Fruit fly (Drosophila melanogaster): Measurements from ENCODE around the gene CG2924.
A peak's percentile ranks its signal among the peaks of the same experiment; 100 is the strongest.

CG2924 gene

DNA sequence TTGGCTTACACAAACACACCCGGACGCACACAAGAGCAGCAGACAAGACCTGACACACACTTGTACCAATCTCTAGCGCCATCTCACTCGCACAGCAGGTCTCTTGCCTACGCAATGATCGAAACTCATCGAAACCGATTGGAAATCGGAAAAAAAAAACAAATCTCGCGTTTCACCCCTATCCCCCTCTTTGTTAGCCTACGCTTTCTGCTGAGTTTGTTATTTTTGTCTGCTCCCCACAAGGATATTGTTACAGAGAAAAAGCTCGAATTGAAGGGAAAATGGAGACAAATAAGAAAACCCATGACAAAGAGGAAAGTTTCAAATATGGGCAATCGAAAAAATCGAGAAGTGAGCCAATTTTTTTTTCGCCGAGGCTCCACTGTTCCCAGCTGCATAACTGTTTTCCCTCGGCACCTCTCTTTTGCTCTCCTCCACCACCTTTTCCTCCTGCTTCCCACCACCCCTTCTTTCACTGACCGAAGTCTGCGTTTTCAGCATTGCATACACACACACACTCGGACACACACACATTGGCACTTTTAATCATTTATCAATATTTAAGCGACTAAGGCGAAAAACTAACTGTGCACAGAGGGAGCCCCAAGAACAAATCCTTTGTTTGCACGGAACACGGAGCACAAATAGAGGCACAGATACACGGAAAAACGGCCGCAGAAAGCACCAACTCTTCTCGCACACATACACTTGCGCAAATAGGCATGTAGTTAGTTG is 572 bp downstream of the CG2924 start:
- no peak for TF ChIP-seq Hey (tag; optimal IDR thresholded peaks at IDR 0.05)
- no peak for TF ChIP-seq Ets65A (GFP tag)
- TF ChIP-seq fu2 (GFP tag; optimal IDR thresholded peaks at IDR 0.05), result no peak
- TF ChIP-seq CG9609 (GFP tag; optimal IDR thresholded peaks at IDR 0.05), result no peak
- TF ChIP-seq crol (GFP tag; IDR thresholded peaks at IDR 0.05), result peak; percentile 73
- no peak for TF ChIP-seq CHES-1-like (GFP tag; optimal IDR thresholded peaks at IDR 0.05)
- no peak for TF ChIP-seq CG4424 (GFP tag; optimal IDR thresholded peaks at IDR 0.05)
- no peak for TF ChIP-seq seq (GFP tag; IDR thresholded peaks at IDR 0.05)
- TF ChIP-seq h (optimal IDR thresholded peaks at IDR 0.05), result no peak
- TF ChIP-seq Atf3 (GFP tag; optimal IDR thresholded peaks at IDR 0.05), result no peak
- 0 out of 3 replicates have a peak, but pooled peaks have one; percentile 17 for TF ChIP-seq Dbx (GFP tag; IDR thresholded peaks at IDR 0.05)
- TF ChIP-seq CG13624 (GFP tag; optimal IDR thresholded peaks at IDR 0.05), result no peak
- TF ChIP-seq Stat92E (GFP tag; optimal IDR thresholded peaks at IDR 0.05), result no peak
- no peak for TF ChIP-seq gro (GFP tag; optimal IDR thresholded peaks at IDR 0.05)
- TF ChIP-seq hkb (optimal IDR thresholded peaks at IDR 0.05), result no peak
- TF ChIP-seq hkb (GFP tag; IDR thresholded peaks at IDR 0.05), result no peak
- TF ChIP-seq Tbp (GFP tag; optimal IDR thresholded peaks at IDR 0.05), result no peak
- no peak for TF ChIP-seq CG1602 (GFP tag; optimal IDR thresholded peaks at IDR 0.05)
- no peak for TF ChIP-seq ac (GFP tag; optimal IDR thresholded peaks at IDR 0.05)
- no peak for TF ChIP-seq dm (GFP tag; optimal IDR thresholded peaks at IDR 0.05)
- TF ChIP-seq CG11247 (GFP tag; IDR thresholded peaks at IDR 0.05), result no peak
- no peak for TF ChIP-seq tx (GFP tag; optimal IDR thresholded peaks at IDR 0.05)
- TF ChIP-seq NFAT (GFP tag; IDR thresholded peaks at IDR 0.05), result no peak
- TF ChIP-seq ERR (GFP tag; optimal IDR thresholded peaks at IDR 0.05), result no peak
- TF ChIP-seq sob (GFP tag; IDR thresholded peaks at IDR 0.05), result no peak
- no peak for TF ChIP-seq dpn (GFP tag; optimal IDR thresholded peaks at IDR 0.05)
- no peak for TF ChIP-seq CG8281 (tag; optimal IDR thresholded peaks at IDR 0.05)
- no peak for TF ChIP-seq CG16863 (GFP tag; optimal IDR thresholded peaks at IDR 0.05)
- no peak for TF ChIP-seq CG12236 (GFP tag; optimal IDR thresholded peaks at IDR 0.05)
- TF ChIP-seq CG11398 (GFP tag; optimal IDR thresholded peaks at IDR 0.05), result no peak
- no peak for TF ChIP-seq peb (GFP tag; IDR thresholded peaks at IDR 0.05)
- TF ChIP-seq CG6175 (GFP tag; IDR thresholded peaks at IDR 0.05), result no peak
- TF ChIP-seq Trl (optimal IDR thresholded peaks at IDR 0.05), result no peak
- TF ChIP-seq Trl (GFP tag; optimal IDR thresholded peaks at IDR 0.05), result no peak
- TF ChIP-seq CG10431 (GFP tag; optimal IDR thresholded peaks at IDR 0.05), result no peak
- peak; percentile 61 for TF ChIP-seq sqz (GFP tag; optimal IDR thresholded peaks at IDR 0.05)
- TF ChIP-seq grau (tag; optimal IDR thresholded peaks at IDR 0.05), result no peak
- no peak for TF ChIP-seq CG9727 (GFP tag; optimal IDR thresholded peaks at IDR 0.05)
- TF ChIP-seq CoRest (tag; optimal IDR thresholded peaks at IDR 0.05), result no peak
- no peak for TF ChIP-seq CG1233 (GFP tag; optimal IDR thresholded peaks at IDR 0.05)
- no peak for TF ChIP-seq odd (GFP tag; optimal IDR thresholded peaks at IDR 0.05)
- TF ChIP-seq maf-S (GFP tag; optimal IDR thresholded peaks at IDR 0.05), result no peak
- no peak for TF ChIP-seq so (GFP tag; IDR thresholded peaks at IDR 0.05)
- no peak for TF ChIP-seq ara (GFP tag; IDR thresholded peaks at IDR 0.05)
- no peak for TF ChIP-seq CG4282 (GFP tag; optimal IDR thresholded peaks at IDR 0.05)
- TF ChIP-seq bbx (GFP tag; IDR thresholded peaks at IDR 0.05; ENCODE audit: partially characterized antibody), result 0 out of 2 replicates have a peak, but pooled peaks have one; percentile 16
- TF ChIP-seq CG7987 (GFP tag; optimal IDR thresholded peaks at IDR 0.05), result no peak
- no peak for TF ChIP-seq CG33557 (GFP tag; optimal IDR thresholded peaks at IDR 0.05)
- TF ChIP-seq CG15601 (tag; optimal IDR thresholded peaks at IDR 0.05), result no peak
- no peak for TF ChIP-seq Dip2 (GFP tag; IDR thresholded peaks at IDR 0.05)
- TF ChIP-seq vnd (GFP tag; IDR thresholded peaks at IDR 0.05; ENCODE audit: partially characterized antibody), result no peak
- no peak for TF ChIP-seq CG17385 (GFP tag; optimal IDR thresholded peaks at IDR 0.05)
- peak; percentile 30 for TF ChIP-seq CG4707 (GFP tag; optimal IDR thresholded peaks at IDR 0.05)

Measured in whole organism, embryonic.